Worm (Caenorhabditis elegans): Measurements from ENCODE around the gene T09D3.3.

ce11 chrV:5345419-5345818 lies 4.0 kb downstream of the T09D3.3 start, which contains the start of gene srg-25:
- TF ChIP-seq tbx-11 (GFP tag; IDR thresholded peaks at IDR 0.05) = no peak
- TF ChIP-seq pes-1 (GFP tag; IDR thresholded peaks at IDR 0.05) = no peak
- TF ChIP-seq hmg-4 (GFP tag; optimal IDR thresholded peaks at IDR 0.05) = no peak
- no peak for TF ChIP-seq ama-1 (optimal IDR thresholded peaks at IDR 0.05)
- no peak for TF ChIP-seq flt-1 (GFP tag; IDR thresholded peaks at IDR 0.05)
- no peak for TF ChIP-seq hnd-1 (tag; optimal IDR thresholded peaks at IDR 0.05)
- TF ChIP-seq aly-1 (tag; optimal IDR thresholded peaks at IDR 0.05) = no peak
- no peak for TF ChIP-seq scrt-1 (GFP tag; IDR thresholded peaks at IDR 0.05)
- no peak for TF ChIP-seq ceh-13 (GFP tag; optimal IDR thresholded peaks at IDR 0.05)
- TF ChIP-seq sea-1 (GFP tag; conservative IDR thresholded peaks at IDR 0.05) = no peak
- TF ChIP-seq F13C5.2 (tag; optimal IDR thresholded peaks at IDR 0.05) = no peak
- TF ChIP-seq tra-4 (tag; optimal IDR thresholded peaks at IDR 0.05) = no peak
- no peak for TF ChIP-seq tbx-37 (GFP tag; conservative IDR thresholded peaks at IDR 0.05)
